Worm (Caenorhabditis elegans) whole organism, L4 larva: Measurements from ENCODE around the gene mpst-2.

ENCODE experiments used
- F10B5.3 ChIP-seq: sonication (generic microtip); optimal IDR thresholded peaks from 2 replicates; lab custom pipeline; 2016; ENCODE audit warnings: mild to moderate bottlenecking, missing genetic modification characterization, missing compliant biosample characterization
- F26F4.8 ChIP-seq: fragments of 200-800 bp; sonication (Bioruptor generic); conservative IDR thresholded peaks from 2 replicates; pipeline ENCODE4 v1.3.6; 2022; ENCODE audit warnings: missing genetic modification characterization, missing compliant biosample characterization
- F37D6.2 ChIP-seq: sonication (generic microtip); optimal IDR thresholded peaks from 2 replicates; lab custom pipeline; 2016; ENCODE audit warnings: mild to moderate bottlenecking, missing genetic modification characterization, missing compliant biosample characterization
- F44E2.7 ChIP-seq: fragments of 200-800 bp; sonication (Bioruptor generic); IDR thresholded peaks from 2 replicates; pipeline ENCODE4 v2.1.2; 2022; ENCODE audit warnings: missing genetic modification characterization, missing compliant biosample characterization
- R02D3.7 ChIP-seq: fragments of 150-350 bp; sonication (generic microtip); optimal IDR thresholded peaks from 3 replicates; lab custom pipeline; 2014; ENCODE audit warnings: missing biosample characterization, missing genetic modification characterization
- Y48G9A.11 ChIP-seq: fragments of 200-800 bp; sonication (Bioruptor generic); IDR thresholded peaks from 2 replicates; pipeline ENCODE4 v1.3.6; 2022; ENCODE audit warnings: missing genetic modification reagents, missing genetic modification characterization, missing compliant biosample characterization
- ZK337.2 ChIP-seq: fragments of 200-800 bp; sonication (Bioruptor generic); IDR thresholded peaks from 2 replicates; pipeline ENCODE4 v1.3.6; 2022; ENCODE audit warnings: missing genetic modification reagents, missing genetic modification characterization, missing compliant biosample characterization
- ZK546.5 ChIP-seq, 2 experiments: sonication (generic microtip); optimal IDR thresholded peaks; 2 replicates each; lab custom pipeline; 2017; ENCODE audit warnings: missing biosample characterization in 2 of 2, missing genetic modification characterization in 2 of 2
- aha-1 ChIP-seq: fragments of 150-350 bp; peaks from one replicate; lab custom pipeline; 2014; ENCODE audit warnings: missing biosample characterization, missing genetic modification characterization
- ama-1 ChIP-seq: fragments of 150-350 bp; optimal IDR thresholded peaks from 2 replicates; lab custom pipeline; 2014; ENCODE audit warnings: inconsistent platforms, mixed read lengths
- arid-1 ChIP-seq: fragments of 200-800 bp; sonication (Bioruptor generic); conservative IDR thresholded peaks from 2 replicates; pipeline ENCODE4 v1.3.6; 2022; ENCODE audit warnings: missing genetic modification reagents, missing genetic modification characterization, missing compliant biosample characterization
- attf-4 ChIP-seq: sonication (generic microtip); optimal IDR thresholded peaks from 3 replicates; lab custom pipeline; 2017; ENCODE audit warnings: missing biosample characterization, missing genetic modification characterization
- ceh-32 ChIP-seq: sonication (generic microtip); optimal IDR thresholded peaks from 2 replicates; lab custom pipeline; 2016; ENCODE audit warnings: mild to moderate bottlenecking, missing genetic modification characterization, missing compliant biosample characterization; ENCODE audit not compliant: poor library complexity
- cey-2 ChIP-seq: sonication (generic microtip); optimal IDR thresholded peaks from 3 replicates; lab custom pipeline; 2017; ENCODE audit warnings: missing genetic modification characterization, mild to moderate bottlenecking, missing compliant biosample characterization, antibody characterized with exemption, borderline replicate concordance; ENCODE audit not compliant: insufficient read depth
- daf-19 ChIP-seq: fragments of 200-800 bp; sonication (Bioruptor generic); conservative IDR thresholded peaks from 2 replicates; pipeline ENCODE4 v1.3.6; 2022; ENCODE audit warnings: missing genetic modification characterization, missing compliant biosample characterization
- dmd-6 ChIP-seq: fragments of 200-800 bp; sonication (Bioruptor generic); IDR thresholded peaks from 2 replicates; pipeline ENCODE4 v1.3.6; 2022; ENCODE audit warnings: missing genetic modification reagents, missing genetic modification characterization, missing compliant biosample characterization
- dpl-1 ChIP-seq: fragments of 150-350 bp; optimal IDR thresholded peaks from 2 replicates; lab custom pipeline; 2014; ENCODE audit warnings: missing biosample characterization, missing genetic modification reagents, missing genetic modification characterization
- egl-27 ChIP-seq: sonication (generic microtip); optimal IDR thresholded peaks from 3 replicates; lab custom pipeline; 2017; ENCODE audit warnings: missing biosample characterization, missing genetic modification reagents, missing genetic modification characterization
- egl-43 ChIP-seq: fragments of 200-800 bp; sonication (Bioruptor generic); IDR thresholded peaks from 2 replicates; pipeline ENCODE4 v1.3.6; 2022; ENCODE audit warnings: missing genetic modification reagents, missing genetic modification characterization, missing compliant biosample characterization
- fos-1 ChIP-seq: fragments of 150-350 bp; optimal IDR thresholded peaks from 2 replicates; lab custom pipeline; 2014; ENCODE audit warnings: missing biosample characterization, missing genetic modification characterization
- hif-1 ChIP-seq, 2 experiments: sonication (generic microtip); optimal IDR thresholded peaks; 2 replicates each; lab custom pipeline; 2016 to 2017; ENCODE audit warnings: missing compliant biosample characterization in 2 of 2, missing genetic modification characterization in 2 of 2, missing genetic modification reagents in 2 of 2, missing genotype in 2 of 2, mild to moderate bottlenecking in 1 of 2
- hlh-11 ChIP-seq: fragments of 200-800 bp; sonication (Bioruptor generic); optimal IDR thresholded peaks from 2 replicates; lab custom pipeline; 2018; ENCODE audit warnings: mild to moderate bottlenecking, missing genetic modification characterization, missing compliant biosample characterization
- lim-7 ChIP-seq: fragments of 200-800 bp; sonication (Bioruptor generic); IDR thresholded peaks from 2 replicates; pipeline ENCODE4 v1.3.6; 2022; ENCODE audit warnings: missing genetic modification characterization, missing compliant biosample characterization
- lin-15B ChIP-seq: fragments of 150-350 bp; sonication (generic microtip); optimal IDR thresholded peaks from 3 replicates; lab custom pipeline; 2014; ENCODE audit warnings: missing biosample characterization, missing genetic modification characterization
- lin-29 ChIP-seq: fragments of 200-800 bp; sonication (Bioruptor generic); IDR thresholded peaks from 2 replicates; pipeline ENCODE4 v1.3.6; 2022; ENCODE audit warnings: missing genetic modification reagents, missing genetic modification characterization, missing compliant biosample characterization
- lin-38 ChIP-seq: fragments of 200-800 bp; sonication (Bioruptor generic); IDR thresholded peaks from 2 replicates; pipeline ENCODE4 v1.3.6; 2022; ENCODE audit warnings: missing genetic modification reagents, missing genetic modification characterization, missing compliant biosample characterization
- lin-39 ChIP-seq: fragments of 150-350 bp; optimal IDR thresholded peaks from 2 replicates; lab custom pipeline; 2014; ENCODE audit warnings: missing biosample characterization, missing genetic modification reagents, missing genetic modification characterization
- mdl-1 ChIP-seq, 2 experiments: fragments of 150-350 bp in 1 of 2; sonication (generic microtip) in 1 of 2; optimal IDR thresholded peaks; 2 replicates each; lab custom pipeline; 2014 to 2017; ENCODE audit warnings: missing biosample characterization in 2 of 2, missing genetic modification characterization in 2 of 2
- mdt-29 ChIP-seq: fragments of 200-800 bp; sonication (Bioruptor generic); IDR thresholded peaks from 2 replicates; pipeline ENCODE4 v1.3.6; 2022; ENCODE audit warnings: missing genetic modification reagents, missing genetic modification characterization, missing compliant biosample characterization
- mep-1 ChIP-seq: fragments of 150-350 bp; sonication (generic microtip); optimal IDR thresholded peaks from 3 replicates; lab custom pipeline; 2014; ENCODE audit warnings: missing biosample characterization, missing genetic modification characterization
- mxl-3 ChIP-seq: fragments of 200-800 bp; sonication (Bioruptor generic); optimal IDR thresholded peaks from 2 replicates; lab custom pipeline; 2018; ENCODE audit warnings: mild to moderate bottlenecking, missing genetic modification characterization, missing compliant biosample characterization
- nhr-11 ChIP-seq: fragments of 150-350 bp; optimal IDR thresholded peaks from 2 replicates; lab custom pipeline; 2014; ENCODE audit warnings: missing biosample characterization, missing genetic modification characterization
- nhr-111 ChIP-seq: fragments of 200-800 bp; sonication (Bioruptor generic); optimal IDR thresholded peaks from 2 replicates; lab custom pipeline; 2018; ENCODE audit warnings: mild to moderate bottlenecking, missing genetic modification characterization, missing compliant biosample characterization
- nhr-25 ChIP-seq: sonication (generic microtip); optimal IDR thresholded peaks from 2 replicates; lab custom pipeline; 2017; ENCODE audit warnings: missing genetic modification characterization, mild to moderate bottlenecking, missing compliant biosample characterization, antibody characterized with exemption, moderate library complexity, borderline replicate concordance; ENCODE audit not compliant: insufficient read depth
- nhr-28 ChIP-seq: fragments of 150-350 bp; optimal IDR thresholded peaks from 2 replicates; lab custom pipeline; 2014; ENCODE audit warnings: missing biosample characterization, missing genetic modification characterization
- nhr-42 ChIP-seq: fragments of 200-800 bp; sonication (Bioruptor generic); IDR thresholded peaks from 2 replicates; pipeline ENCODE4 v1.3.6; 2022; ENCODE audit warnings: missing genetic modification characterization, missing compliant biosample characterization
- nhr-48 ChIP-seq: sonication (generic microtip); optimal IDR thresholded peaks from 2 replicates; lab custom pipeline; 2016; ENCODE audit warnings: mild to moderate bottlenecking, missing genetic modification characterization, missing compliant biosample characterization
- nhr-6 ChIP-seq: fragments of 150-350 bp; optimal IDR thresholded peaks from 2 replicates; lab custom pipeline; 2014; ENCODE audit warnings: missing biosample characterization, missing genetic modification characterization
- nhr-76 ChIP-seq: fragments of 150-350 bp; optimal IDR thresholded peaks from 2 replicates; lab custom pipeline; 2014; ENCODE audit warnings: missing biosample characterization, missing genetic modification characterization
- nhr-77 ChIP-seq: fragments of 150-350 bp; optimal IDR thresholded peaks from 2 replicates; lab custom pipeline; 2014; ENCODE audit warnings: missing biosample characterization, missing genetic modification characterization
- pha-4 ChIP-seq, 2 experiments: fragments of 150-350 bp in 1 of 2; fragments of 200-800 bp in 1 of 2; sonication (Bioruptor generic) in 1 of 2; IDR thresholded peaks in 1 of 2; optimal IDR thresholded peaks in 1 of 2; 2 replicates each; pipeline versions ENCODE4 v1.3.6 to Lab custom; 2014 to 2022; ENCODE audit warnings: missing genetic modification characterization in 2 of 2, missing genetic modification reagents in 2 of 2, missing biosample characterization in 1 of 2, missing compliant biosample characterization in 1 of 2
- php-3 ChIP-seq: fragments of 200-800 bp; sonication (Bioruptor generic); IDR thresholded peaks from 2 replicates; pipeline ENCODE4 v1.3.6; 2022; ENCODE audit warnings: missing genetic modification reagents, missing genetic modification characterization, missing compliant biosample characterization
- saeg-2 ChIP-seq: fragments of 200-800 bp; sonication (Bioruptor generic); IDR thresholded peaks from 2 replicates; pipeline ENCODE4 v1.3.6; 2022; ENCODE audit warnings: missing genetic modification reagents, missing genetic modification characterization, missing compliant biosample characterization
- sdz-12 ChIP-seq: fragments of 200-800 bp; sonication (Bioruptor generic); optimal IDR thresholded peaks from 2 replicates; lab custom pipeline; 2018; ENCODE audit warnings: mild to moderate bottlenecking, missing genetic modification characterization, missing compliant biosample characterization
- skn-1 ChIP-seq: fragments of 150-350 bp; optimal IDR thresholded peaks from 2 replicates; lab custom pipeline; 2014; ENCODE audit warnings: missing biosample characterization, missing genetic modification characterization
- snpc-4 ChIP-seq: fragments of 150-350 bp; optimal IDR thresholded peaks from 2 replicates; lab custom pipeline; 2014; ENCODE audit warnings: missing biosample characterization, missing genetic modification characterization
- spr-3 ChIP-seq: fragments of 200-800 bp; sonication (Bioruptor generic); optimal IDR thresholded peaks from 2 replicates; lab custom pipeline; 2018; ENCODE audit warnings: mild to moderate bottlenecking, missing genetic modification characterization, missing compliant biosample characterization
- tra-1 ChIP-seq: fragments of 200-800 bp; sonication (Bioruptor generic); IDR thresholded peaks from 2 replicates; pipeline ENCODE4 v1.3.6; 2022; ENCODE audit warnings: missing genetic modification reagents, missing genetic modification characterization, missing compliant biosample characterization
- unc-130 ChIP-seq: sonication (generic microtip); optimal IDR thresholded peaks from 2 replicates; lab custom pipeline; 2016; ENCODE audit warnings: missing genetic modification reagents, missing genetic modification characterization, missing compliant biosample characterization
- vab-7 ChIP-seq: fragments of 200-800 bp; sonication (Bioruptor generic); IDR thresholded peaks from 2 replicates; pipeline ENCODE4 v1.3.6; 2022; ENCODE audit warnings: missing genetic modification reagents, missing genetic modification characterization, missing compliant biosample characterization
- zfp-3 ChIP-seq: fragments of 200-800 bp; sonication (Bioruptor generic); conservative IDR thresholded peaks from 2 replicates; pipeline ENCODE4 v1.3.6; 2022; ENCODE audit warnings: missing genetic modification reagents, missing genetic modification characterization, missing compliant biosample characterization

mpst-2 gene

ce11 chrV:14876257-14876656 is 17.0 kb downstream of the mpst-2 start (continued):
- TF ChIP-seq ZK337.2 (GFP tag; lab: Robert Waterston, UW) (peak; percentile 63; the same call in 1 of the 2 replicates), dpl-1 (GFP tag; lab: Kevin White, UChicago) (no peak), egl-27 (no peak), snpc-4 (peak; percentile 91), lim-7 (GFP tag; lab: Robert Waterston, UW) (peak; percentile 71), nhr-111 (GFP tag; lab: Kevin White, UChicago) (no peak), F26F4.8 (GFP tag; lab: Robert Waterston, UW) (no peak), hlh-11 (tag; lab: Kevin White, UChicago) (peak; percentile 46), mep-1 (tag; lab: Kevin White, UChicago) (no peak), spr-3 (GFP tag; lab: Kevin White, UChicago) (no peak), nhr-6 (tag; lab: Kevin White, UChicago) (no peak), Y48G9A.11 (GFP tag; lab: Robert Waterston, UW) (0 out of 2 replicates have a peak, but pooled peaks have one; percentile 17), lin-15B (tag; lab: Kevin White, UChicago) (no peak), nhr-48 (tag; lab: Kevin White, UChicago) (no peak), ceh-32 (no peak), cey-2 (no peak), F37D6.2 (no peak), daf-19 (GFP tag; lab: Robert Waterston, UW) (no peak), fos-1 (tag; lab: Kevin White, UChicago) (no peak), nhr-77 (tag; lab: Kevin White, UChicago) (no peak), F44E2.7 (GFP tag; lab: Robert Waterston, UW) (no peak), saeg-2 (GFP tag; lab: Robert Waterston, UW) (no peak), dmd-6 (GFP tag; lab: Robert Waterston, UW) (peak; percentile 38), nhr-11 (tag; lab: Kevin White, UChicago) (no peak), pha-4 (GFP tag; IDR thresholded peaks at IDR 0.05; lab: Robert Waterston, UW) (no peak; the same call in 1 of the 2 replicates), pha-4 (tag; optimal IDR thresholded peaks at IDR 0.05; lab: Kevin White, UChicago) (no peak), nhr-76 (no peak), unc-130 (GFP tag; lab: Kevin White, UChicago) (no peak), arid-1 (GFP tag; lab: Robert Waterston, UW) (no peak), sdz-12 (no peak), lin-39 (tag; lab: Kevin White, UChicago) (no peak), hif-1 (tag; optimal IDR thresholded peaks at IDR 0.05; lab: Kevin White, UChicago) (no peak), zfp-3 (GFP tag; lab: Robert Waterston, UW) (no peak), vab-7 (GFP tag; lab: Robert Waterston, UW) (peak; percentile 48; the same call in 1 of the 2 replicates), lin-29 (GFP tag; lab: Robert Waterston, UW) (no peak), skn-1 (tag; lab: Kevin White, UChicago) (no peak), F10B5.3 (tag; lab: Kevin White, UChicago) (peak; percentile 1), attf-4 (tag; lab: Kevin White, UChicago) (no peak), mdt-29 (GFP tag; lab: Robert Waterston, UW) (peak; percentile 53; the same call in 1 of the 2 replicates), R02D3.7 (tag; lab: Kevin White, UChicago) (no peak), ZK546.5 (tag; optimal IDR thresholded peaks at IDR 0.05; lab: Kevin White, UChicago) (no peak), mdl-1 (tag; optimal IDR thresholded peaks at IDR 0.05; lab: Kevin White, UChicago) (no peak), egl-43 (GFP tag; lab: Robert Waterston, UW) (peak; percentile 77), nhr-25 (no peak), mxl-3 (GFP tag; lab: Kevin White, UChicago) (peak; percentile 36), nhr-28 (tag; lab: Kevin White, UChicago) (peak; percentile 30), aha-1 (peak; percentile 93), lin-38 (GFP tag; lab: Robert Waterston, UW) (no peak), php-3 (GFP tag; lab: Robert Waterston, UW) (peak; percentile 35; the same call in 1 of the 2 replicates), tra-1 (GFP tag; lab: Robert Waterston, UW) (no peak), ama-1 (no peak), nhr-42 (GFP tag; lab: Robert Waterston, UW) (0 out of 2 replicates have a peak, but pooled peaks have one; percentile 14)
